Fruit fly (Drosophila melanogaster) whole organism, wandering third instar larva: ENCODE data around the gene CG18428.

Source experiments
- Abd-B ChIP-seq: fragments of >200 bp; optimal IDR thresholded peaks from 2 replicates; lab custom pipeline; 2017; ENCODE audit warnings: missing biosample characterization, missing genetic modification characterization
- CG32264 ChIP-seq: fragments of 200-800 bp; sonication (Bioruptor generic); optimal IDR thresholded peaks from 2 replicates; lab custom pipeline; 2016; ENCODE audit warnings: missing biosample characterization, missing genetic modification characterization
- CG9705 ChIP-seq: fragments of 200-800 bp; sonication (Bioruptor generic); optimal IDR thresholded peaks from 2 replicates; lab custom pipeline; 2018; ENCODE audit warnings: missing biosample characterization, mild to moderate bottlenecking, missing genetic modification characterization
- CrebA ChIP-seq: fragments of 200-800 bp; sonication (Bioruptor generic); optimal IDR thresholded peaks from 2 replicates; lab custom pipeline; 2016; ENCODE audit warnings: missing biosample characterization, mild to moderate bottlenecking, missing genetic modification characterization, borderline replicate concordance
- Dfd ChIP-seq: fragments of >200 bp; optimal IDR thresholded peaks from 2 replicates; lab custom pipeline; 2017; ENCODE audit warnings: missing biosample characterization, missing genetic modification characterization
- Dif ChIP-seq: fragments of 200-275, 200-300 bp; sonication (Bioruptor generic); optimal IDR thresholded peaks from 2 replicates; lab custom pipeline; 2018; ENCODE audit warnings: missing biosample characterization, missing genetic modification characterization; ENCODE audit not compliant: partially characterized antibody
- GATAd ChIP-seq: sonication (Bioruptor generic); optimal IDR thresholded peaks from 2 replicates; lab custom pipeline; 2016; ENCODE audit warnings: missing biosample characterization, missing genetic modification characterization
- HLH106 ChIP-seq: fragments of 200-800 bp; optimal IDR thresholded peaks from 3 replicates; lab custom pipeline; 2019; ENCODE audit warnings: missing biosample characterization, mild to moderate bottlenecking, missing genetic modification characterization, moderate library complexity
- Hnf4 ChIP-seq: fragments of 200-800 bp; sonication (Bioruptor generic); optimal IDR thresholded peaks from 2 replicates; lab custom pipeline; 2016; ENCODE audit warnings: missing biosample characterization, mild to moderate bottlenecking, missing genetic modification characterization
- Hr78 ChIP-seq: fragments of >200 bp; optimal IDR thresholded peaks from 2 replicates; lab custom pipeline; 2017; ENCODE audit warnings: missing biosample characterization, missing genetic modification characterization
- Hr83 ChIP-seq: fragments of 200-300 bp; sonication (Bioruptor generic); optimal IDR thresholded peaks from 2 replicates; lab custom pipeline; 2016; ENCODE audit warnings: missing biosample characterization, mild to moderate bottlenecking, missing genetic modification characterization, moderate library complexity; ENCODE audit not compliant: poor library complexity, severe bottlenecking
- Jra ChIP-seq: sonication (Bioruptor generic); optimal IDR thresholded peaks from 2 replicates; lab custom pipeline; 2016; ENCODE audit warnings: missing biosample characterization, missing genetic modification characterization
- Mio ChIP-seq: sonication (Bioruptor generic); optimal IDR thresholded peaks from 2 replicates; lab custom pipeline; 2016; ENCODE audit warnings: missing biosample characterization, missing genetic modification characterization
- Myc ChIP-seq: fragments of >200 bp; optimal IDR thresholded peaks from 2 replicates; lab custom pipeline; 2017
- N ChIP-seq: fragments of >200 bp; optimal IDR thresholded peaks from 2 replicates; lab custom pipeline; 2018; ENCODE audit warnings: missing biosample characterization, missing external identifiers, missing genetic modification characterization
- OdsH ChIP-seq: fragments of 200-800 bp; sonication (Bioruptor generic); optimal IDR thresholded peaks from 2 replicates; lab custom pipeline; 2016; ENCODE audit warnings: missing biosample characterization, mild to moderate bottlenecking, missing genetic modification characterization
- Rel ChIP-seq, 2 experiments: fragments of 200-800 bp; sonication (Bioruptor generic) in 1 of 2; optimal IDR thresholded peaks; 2 replicates in 1 of 2; 3 replicates in 1 of 2; lab custom pipeline; 2016 to 2019; ENCODE audit warnings: mild to moderate bottlenecking in 2 of 2, missing biosample characterization in 2 of 2, missing genetic modification characterization in 2 of 2, moderate library complexity in 1 of 2
- Sp1 ChIP-seq: fragments of 200-800 bp; sonication (Bioruptor generic); optimal IDR thresholded peaks from 3 replicates; lab custom pipeline; 2019; ENCODE audit warnings: missing biosample characterization, mild to moderate bottlenecking, missing genetic modification characterization, moderate library complexity
- Vsx2 ChIP-seq: fragments of 200-300, 225-300 bp; sonication (Bioruptor generic); optimal IDR thresholded peaks from 2 replicates; lab custom pipeline; 2018; ENCODE audit warnings: missing biosample characterization, missing genetic modification characterization; ENCODE audit not compliant: partially characterized antibody
- br ChIP-seq: fragments of 200-800 bp; sonication (Bioruptor generic); optimal IDR thresholded peaks from 2 replicates; lab custom pipeline; 2016; ENCODE audit warnings: missing biosample characterization, missing genetic modification characterization
- brk ChIP-seq: fragments of 200-800 bp; sonication (Bioruptor generic); optimal IDR thresholded peaks from 2 replicates; lab custom pipeline; 2016; ENCODE audit warnings: missing biosample characterization, mild to moderate bottlenecking, missing genetic modification characterization
- dl ChIP-seq, 2 experiments: fragments of 175-275, 200-275 bp in 1 of 2; fragments of 200-275 bp in 1 of 2; sonication (Bioruptor generic); optimal IDR thresholded peaks; lab custom pipeline; 2018; ENCODE audit warnings: mild to moderate bottlenecking in 2 of 2, missing biosample characterization in 2 of 2, missing genetic modification characterization in 2 of 2, moderate library complexity in 2 of 2; ENCODE audit not compliant: partially characterized antibody in 2 of 2, insufficient read depth in 1 of 2
- dmrt93B ChIP-seq: fragments of 200-800 bp; sonication (Bioruptor generic); optimal IDR thresholded peaks from 2 replicates; lab custom pipeline; 2018; ENCODE audit warnings: missing biosample characterization, mild to moderate bottlenecking, missing genetic modification characterization
- dsf ChIP-seq: sonication (Bioruptor generic); optimal IDR thresholded peaks from 2 replicates; lab custom pipeline; 2016; ENCODE audit warnings: missing biosample characterization, missing genetic modification characterization, borderline replicate concordance
- ey ChIP-seq: fragments of 200-800 bp; sonication (Bioruptor generic); optimal IDR thresholded peaks from 2 replicates; lab custom pipeline; 2016; ENCODE audit warnings: missing biosample characterization, missing genetic modification characterization
- foxo ChIP-seq, 2 experiments: fragments of 200-800 bp; sonication (Bioruptor generic); optimal IDR thresholded peaks; 2 replicates in 1 of 2; 3 replicates in 1 of 2; lab custom pipeline; 2016 to 2017; ENCODE audit warnings: missing biosample characterization in 2 of 2, missing genetic modification characterization in 2 of 2
- fru ChIP-seq: fragments of 200-800 bp; sonication (Bioruptor generic); optimal IDR thresholded peaks from 3 replicates; lab custom pipeline; 2016; ENCODE audit warnings: missing biosample characterization, mild to moderate bottlenecking, missing genetic modification characterization
- h ChIP-seq: fragments of 200-800 bp; sonication (Bioruptor generic); optimal IDR thresholded peaks from 3 replicates; lab custom pipeline; 2016; ENCODE audit warnings: missing biosample characterization, mild to moderate bottlenecking, missing genetic modification characterization
- jim ChIP-seq: fragments of 175-275, 200-325 bp; sonication (Bioruptor generic); optimal IDR thresholded peaks from 2 replicates; lab custom pipeline; 2016; ENCODE audit warnings: missing biosample characterization, mild to moderate bottlenecking, missing genetic modification characterization
- lola ChIP-seq: fragments of >200 bp; optimal IDR thresholded peaks from 2 replicates; lab custom pipeline; 2017; ENCODE audit warnings: missing biosample characterization, missing genetic modification characterization
- pan ChIP-seq: fragments of >200 bp; optimal IDR thresholded peaks from 2 replicates; lab custom pipeline; 2017
- psq ChIP-seq: fragments of 200-800 bp; sonication (Bioruptor generic); optimal IDR thresholded peaks from 3 replicates; lab custom pipeline; 2017; ENCODE audit warnings: missing biosample characterization, mild to moderate bottlenecking, missing genetic modification characterization, moderate library complexity
- rgr ChIP-seq: fragments of 200-800 bp; sonication (Bioruptor generic); optimal IDR thresholded peaks from 3 replicates; lab custom pipeline; 2016; ENCODE audit warnings: missing biosample characterization, mild to moderate bottlenecking, missing genetic modification characterization
- sage ChIP-seq: fragments of 200-800 bp; sonication (Bioruptor generic); optimal IDR thresholded peaks from 2 replicates; lab custom pipeline; 2016; ENCODE audit warnings: missing biosample characterization, mild to moderate bottlenecking, missing genetic modification characterization
- sv ChIP-seq: fragments of 200-800 bp; sonication (Bioruptor generic); optimal IDR thresholded peaks from 3 replicates; lab custom pipeline; 2016; ENCODE audit warnings: missing biosample characterization, missing genetic modification characterization
- tai ChIP-seq: sonication (Bioruptor generic); optimal IDR thresholded peaks from 2 replicates; lab custom pipeline; 2016; ENCODE audit warnings: missing biosample characterization, missing genetic modification characterization
- usp ChIP-seq: fragments of >200 bp; optimal IDR thresholded peaks from 2 replicates; lab custom pipeline; 2017; ENCODE audit warnings: missing biosample characterization, missing genetic modification characterization
- woc ChIP-seq: sonication (Bioruptor generic); optimal IDR thresholded peaks from 2 replicates; lab custom pipeline; 2016; ENCODE audit warnings: missing biosample characterization, mild to moderate bottlenecking, missing genetic modification characterization

The CG18428 gene

DNA sequence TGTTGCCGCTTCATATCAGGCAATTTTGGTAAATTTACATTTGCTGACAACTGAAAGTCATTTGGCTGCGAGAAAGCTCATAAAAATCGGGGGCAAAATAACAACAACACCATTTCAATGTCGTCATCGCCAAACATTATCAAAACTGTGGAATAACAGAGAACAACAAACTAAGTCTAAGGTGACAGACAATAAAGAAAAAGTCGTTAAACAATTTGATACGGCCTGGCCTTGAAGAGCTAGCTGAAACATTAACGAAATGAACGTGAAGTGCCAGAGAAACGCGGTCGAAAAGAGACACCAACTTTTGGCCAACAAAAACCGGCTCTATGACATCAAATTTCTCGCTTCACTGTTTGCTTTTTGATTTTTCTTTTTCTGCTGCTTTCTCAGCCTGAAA, 19.0 kb upstream of the CG18428 start:
- no peak for TF ChIP-seq tai (GFP tag; lab: Kevin White, UChicago)
- no peak for TF ChIP-seq Rel (GFP tag; optimal IDR thresholded peaks at IDR 0.05; lab: Kevin White, UChicago)
- peak; percentile 5 for TF ChIP-seq Rel (tag; optimal IDR thresholded peaks at IDR 0.05; lab: Kevin White, UChicago)

DNA sequence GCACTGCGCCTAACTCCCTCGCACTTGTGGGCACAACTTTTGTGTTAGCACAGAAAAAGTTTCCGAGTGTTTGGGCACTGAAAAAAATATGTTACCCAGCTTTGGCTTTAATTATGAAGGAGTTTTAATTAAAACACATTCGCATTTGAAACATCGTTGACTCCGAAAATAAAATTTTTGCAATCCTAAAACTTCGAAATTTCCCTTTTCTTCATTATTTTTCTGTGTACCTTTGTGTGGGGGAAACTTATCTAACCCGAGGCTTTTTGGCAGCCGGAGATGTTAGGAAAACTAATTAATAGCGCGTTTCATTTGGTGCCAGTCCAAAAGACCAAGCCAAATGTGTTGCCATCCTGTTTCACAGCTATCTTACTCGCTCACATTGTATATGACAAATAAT, 17.5 kb upstream of the CG18428 start:
- TF ChIP-seq dsf (GFP tag; lab: Kevin White, UChicago), result no peak

DNA sequence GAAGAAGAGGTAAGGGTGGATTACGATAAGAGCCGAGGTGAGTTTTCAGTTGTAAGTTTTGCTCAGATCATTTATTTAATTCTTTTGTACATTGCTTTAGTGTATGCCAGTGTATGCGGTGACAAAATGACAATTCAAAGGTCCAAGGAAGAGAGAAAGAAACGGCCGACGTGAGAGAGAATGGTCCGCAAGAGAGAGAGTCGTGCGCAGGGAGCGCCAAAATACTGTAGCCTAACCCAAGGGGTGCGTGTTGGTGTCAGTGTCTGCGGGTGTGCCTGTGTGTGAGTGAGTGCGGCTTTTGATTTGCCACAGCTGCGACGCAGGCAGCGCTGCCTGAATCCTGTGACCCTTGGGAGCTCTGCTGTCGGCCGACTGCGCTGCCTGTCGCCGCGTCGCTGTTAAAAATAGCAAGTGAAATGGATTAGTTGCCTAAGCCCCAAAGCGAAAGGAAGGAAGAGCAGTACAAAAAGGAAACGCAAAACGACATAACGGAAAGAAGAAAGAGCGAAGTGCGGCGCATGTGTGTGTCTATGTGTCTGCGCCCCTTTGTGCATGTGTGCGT, 16.5 kb upstream of the CG18428 start:
- TF ChIP-seq ey (GFP tag; lab: Kevin White, UChicago), result no peak
- peak; percentile 61 for TF ChIP-seq psq (GFP tag; lab: Kevin White, UChicago)

DNA sequence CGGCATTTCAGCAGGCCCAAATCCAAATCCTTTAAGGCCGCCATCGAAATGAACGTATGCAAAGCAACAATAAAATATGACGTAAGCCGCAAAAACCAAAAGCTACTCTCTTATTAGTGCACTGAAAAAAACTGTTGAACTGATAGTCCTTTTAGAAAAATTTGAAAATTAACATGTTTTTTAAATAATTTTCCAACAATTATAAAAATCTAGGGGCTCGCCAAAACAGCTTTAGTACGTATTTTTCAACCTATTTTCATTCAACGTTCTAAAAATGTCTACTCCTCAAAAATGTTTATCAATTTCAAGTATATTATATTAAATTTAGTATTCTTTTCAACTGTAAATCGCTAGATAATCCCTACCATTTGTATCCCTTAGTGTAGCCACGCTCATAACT, 15.7 kb upstream of the CG18428 start:
- TF ChIP-seq GATAd (GFP tag; lab: Kevin White, UChicago), result no peak
- TF ChIP-seq dl (GFP tag; optimal IDR thresholded peaks at IDR 0.05; lab: Kevin White, UChicago; ENCODE audit: insufficient read depth in 1 of 2, partially characterized antibody in 2 of 2), result no peak
- no peak for TF ChIP-seq lola (GFP tag; lab: Kevin White, UChicago)

DNA sequence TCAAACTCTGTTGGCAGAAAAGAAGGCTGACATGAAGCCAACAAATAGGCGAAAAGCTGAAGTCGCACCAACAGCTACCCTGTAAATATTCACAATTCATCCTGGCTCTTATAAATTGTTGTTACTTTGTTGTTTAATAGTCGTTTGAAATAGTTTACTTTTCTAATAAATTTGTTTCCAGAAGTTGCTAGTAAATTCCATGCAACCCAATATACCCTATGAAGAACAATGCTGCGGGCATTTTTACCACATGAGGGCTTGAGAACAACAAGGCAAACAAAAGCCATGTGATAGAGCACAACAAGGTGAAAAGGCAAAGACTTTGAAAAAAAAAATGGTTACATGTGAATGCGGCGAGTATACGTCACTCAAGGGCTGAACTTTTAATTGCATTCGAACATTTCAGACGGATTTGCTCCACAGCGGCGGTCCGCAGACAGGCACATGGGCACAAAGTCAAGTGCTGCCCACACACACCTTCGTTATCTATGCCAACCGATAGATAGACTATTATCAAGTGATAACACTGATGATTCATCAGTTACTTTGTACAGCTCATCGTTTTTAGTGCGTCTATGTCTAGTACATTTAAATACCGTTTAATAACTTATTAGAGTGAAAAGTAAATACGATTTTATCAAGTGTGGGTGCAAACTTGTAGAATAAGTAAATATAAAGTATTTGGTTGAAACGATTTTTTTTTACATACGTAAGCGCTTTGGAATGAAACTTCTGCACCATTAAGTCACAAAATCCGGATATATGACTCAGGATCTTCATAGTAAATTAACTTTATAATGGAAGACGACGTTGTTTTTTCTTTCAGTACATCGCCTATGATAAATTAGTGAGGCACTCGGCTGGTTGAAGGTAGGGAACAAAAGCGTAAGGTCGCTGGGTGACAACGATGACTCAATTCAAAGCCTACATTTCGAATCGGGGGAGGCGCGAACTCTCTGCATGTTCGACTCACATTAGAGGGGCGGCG, 9.8 kb upstream of the CG18428 start:
- TF ChIP-seq br (GFP tag; lab: Kevin White, UChicago), result peak; percentile 73
- peak; percentile 60 for TF ChIP-seq woc (GFP tag; lab: Kevin White, UChicago)
- no peak for TF ChIP-seq N (GFP tag; lab: Kevin White, UChicago)
- no peak for TF ChIP-seq jim
- no peak for TF ChIP-seq Vsx2 (GFP tag; lab: Kevin White, UChicago)
- peak; percentile 80 for TF ChIP-seq ey (GFP tag; lab: Kevin White, UChicago)
- TF ChIP-seq lola (GFP tag; lab: Kevin White, UChicago), result no peak
- peak; percentile 81 for TF ChIP-seq h
- TF ChIP-seq CG32264 (GFP tag; lab: Kevin White, UChicago), result peak; percentile 39
- no peak for TF ChIP-seq Rel (GFP tag; optimal IDR thresholded peaks at IDR 0.05; lab: Kevin White, UChicago)
- TF ChIP-seq Rel (tag; optimal IDR thresholded peaks at IDR 0.05; lab: Kevin White, UChicago), result no peak
- peak; percentile 26 for TF ChIP-seq tai (GFP tag; lab: Kevin White, UChicago)
- no peak for TF ChIP-seq Jra (GFP tag; lab: Kevin White, UChicago)
- no peak for TF ChIP-seq dsf (GFP tag; lab: Kevin White, UChicago)
- TF ChIP-seq pan (lab: Kevin White, UChicago), result peak; percentile 31
- TF ChIP-seq CG9705 (GFP tag; lab: Kevin White, UChicago), result no peak
- no peak for TF ChIP-seq GATAd (GFP tag; lab: Kevin White, UChicago)
- TF ChIP-seq Hr83 (GFP tag; lab: Kevin White, UChicago), result no peak
- peak; percentile 81 for TF ChIP-seq rgr
- peak; percentile 62 for TF ChIP-seq psq (GFP tag; lab: Kevin White, UChicago)
- TF ChIP-seq usp (GFP tag; lab: Kevin White, UChicago), result no peak
- TF ChIP-seq Sp1 (GFP tag; lab: Kevin White, UChicago), result peak; percentile 49
- TF ChIP-seq foxo (GFP tag; optimal IDR thresholded peaks at IDR 0.05; lab: Kevin White, UChicago), result peak; percentile 5 to 76
- TF ChIP-seq HLH106 (tag; lab: Kevin White, UChicago), result peak; percentile 55
- peak; percentile 5 for TF ChIP-seq Hnf4 (GFP tag; lab: Kevin White, UChicago)
- TF ChIP-seq dl (GFP tag; optimal IDR thresholded peaks at IDR 0.05; lab: Kevin White, UChicago; ENCODE audit: insufficient read depth in 1 of 2, partially characterized antibody in 2 of 2), result no peak
- TF ChIP-seq CrebA (GFP tag; lab: Kevin White, UChicago), result no peak
- no peak for TF ChIP-seq Hr78 (GFP tag; lab: Kevin White, UChicago)
- no peak for TF ChIP-seq Abd-B (GFP tag; lab: Kevin White, UChicago)
- TF ChIP-seq sage (GFP tag; lab: Kevin White, UChicago), result no peak
- TF ChIP-seq brk, result no peak
- TF ChIP-seq OdsH (GFP tag; lab: Kevin White, UChicago), result peak; percentile 75
- peak; percentile 83 for TF ChIP-seq sv (GFP tag; lab: Kevin White, UChicago)
- no peak for TF ChIP-seq Dif
- TF ChIP-seq fru, result peak; percentile 70
- TF ChIP-seq Myc (lab: Kevin White, UChicago), result no peak
- no peak for TF ChIP-seq Mio (GFP tag; lab: Kevin White, UChicago)
- no peak for TF ChIP-seq Dfd
- TF ChIP-seq dmrt93B (GFP tag; lab: Kevin White, UChicago), result peak; percentile 43
